Fruit fly (Drosophila melanogaster): ENCODE results near the gene CG31464.
A peak's percentile ranks its signal among the peaks of the same experiment; 100 is the strongest.

The CG31464 gene

DNA sequence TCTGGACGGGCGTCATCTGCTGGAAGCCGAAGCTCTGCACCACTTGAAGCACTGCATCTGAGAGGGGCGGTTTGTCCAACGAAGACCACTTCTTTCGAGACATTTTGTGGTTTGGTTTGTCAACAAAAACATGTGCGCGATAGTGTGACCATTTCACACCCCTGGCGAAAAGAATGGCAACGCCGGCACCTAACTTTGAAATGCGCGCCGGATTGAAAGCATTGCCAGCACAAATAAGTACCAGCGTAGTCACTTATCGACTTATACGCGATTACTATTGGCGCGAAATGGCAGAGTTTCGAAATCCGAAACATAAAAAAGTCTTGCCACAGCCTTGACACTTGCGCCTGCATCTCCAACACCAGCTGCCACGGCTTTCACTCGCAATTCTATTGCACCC is 21.3 kb upstream of the CG31464 start, which contains the start of gene CG9630 (continued):
- TF ChIP-seq CG10654 (GFP tag; optimal IDR thresholded peaks at IDR 0.05) (no peak), Lpt (GFP tag; optimal IDR thresholded peaks at IDR 0.05) (no peak), Awh (GFP tag; IDR thresholded peaks at IDR 0.05) (no peak), cato (GFP tag; optimal IDR thresholded peaks at IDR 0.05; ENCODE audit: borderline replicate concordance) (no peak), ab (GFP tag; optimal IDR thresholded peaks at IDR 0.05) (no peak), CG13894 (tag; optimal IDR thresholded peaks at IDR 0.05) (no peak), CG42726 (GFP tag; IDR thresholded peaks at IDR 0.05; ENCODE audit: partially characterized antibody) (no peak), Kr (GFP tag; optimal IDR thresholded peaks at IDR 0.05) (no peak), mld (GFP tag; IDR thresholded peaks at IDR 0.05; ENCODE audit: partially characterized antibody) (0 out of 3 replicates have a peak, but pooled peaks have one; percentile 37), Side (GFP tag; optimal IDR thresholded peaks at IDR 0.05) (no peak), sc (optimal IDR thresholded peaks at IDR 0.05) (no peak), sc (GFP tag; optimal IDR thresholded peaks at IDR 0.05) (no peak), inv (GFP tag; IDR thresholded peaks at IDR 0.05; ENCODE audit: partially characterized antibody) (peak; percentile 43; the same call in 1 of the 2 replicates), CG15073 (GFP tag; optimal IDR thresholded peaks at IDR 0.05) (no peak), CG16863 (GFP tag; optimal IDR thresholded peaks at IDR 0.05) (no peak), D19B (GFP tag; optimal IDR thresholded peaks at IDR 0.05) (no peak)

DNA sequence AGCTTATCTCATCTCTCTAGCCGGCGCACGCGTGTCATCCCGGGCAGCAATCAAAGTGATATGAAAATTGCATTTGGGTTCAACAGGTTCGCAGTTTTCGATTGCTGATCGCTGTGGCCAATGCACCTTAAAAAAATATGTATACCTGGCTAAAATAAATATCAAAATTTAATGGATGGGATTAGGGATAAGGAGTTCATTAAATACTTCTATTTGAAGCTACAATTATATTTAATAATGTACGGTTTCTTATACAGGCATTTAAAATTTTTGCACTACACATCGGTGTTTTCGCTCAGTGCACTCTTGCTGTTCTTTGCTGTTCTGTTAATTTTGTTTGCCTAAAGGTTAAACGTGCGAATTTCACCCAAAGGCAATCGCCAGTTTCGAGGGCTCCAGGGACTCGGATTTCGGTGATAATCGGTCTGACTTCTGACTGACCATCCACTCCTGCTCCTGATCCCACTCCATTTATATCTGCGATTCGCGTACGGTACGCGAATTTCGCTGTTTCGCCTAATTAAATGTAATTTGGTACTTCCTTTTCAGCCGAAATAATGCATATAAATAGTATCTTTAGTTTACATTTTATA is 18.4 kb upstream of the CG31464 start:
- no peak for TF ChIP-seq CG9797 (GFP tag; optimal IDR thresholded peaks at IDR 0.05)
- peak; percentile 27 for TF ChIP-seq Ets65A (GFP tag)
- TF ChIP-seq CG9437 (GFP tag; optimal IDR thresholded peaks at IDR 0.05) = no peak

dm6 chr3R:8275031-8275430 is 16.0 kb upstream of the CG31464 start:
- no peak for TF ChIP-seq CG5245 (GFP tag; optimal IDR thresholded peaks at IDR 0.05)
- TF ChIP-seq abd-A (tag; optimal IDR thresholded peaks at IDR 0.05) = no peak
- TF ChIP-seq ems (GFP tag; optimal IDR thresholded peaks at IDR 0.05) = no peak
- no peak for TF ChIP-seq CG16813 (GFP tag; IDR thresholded peaks at IDR 0.05; ENCODE audit: partially characterized antibody)
- no peak for TF ChIP-seq Jarid2 (GFP tag; optimal IDR thresholded peaks at IDR 0.05)
- TF ChIP-seq tin (GFP tag; optimal IDR thresholded peaks at IDR 0.05) = no peak
- TF ChIP-seq CG3847 (GFP tag; IDR thresholded peaks at IDR 0.05) = no peak
- TF ChIP-seq CG43689 (GFP tag; IDR thresholded peaks at IDR 0.05) = no peak
- no peak for TF ChIP-seq nerfin-1 (tag; optimal IDR thresholded peaks at IDR 0.05)
- no peak for TF ChIP-seq gce (GFP tag; IDR thresholded peaks at IDR 0.05)
- no peak for TF ChIP-seq CG4424 (GFP tag; optimal IDR thresholded peaks at IDR 0.05)
- TF ChIP-seq BEAF-32 (GFP tag; optimal IDR thresholded peaks at IDR 0.05) = no peak
- TF ChIP-seq slou (GFP tag; optimal IDR thresholded peaks at IDR 0.05) = no peak
- TF ChIP-seq CG34224 (GFP tag; IDR thresholded peaks at IDR 0.05; ENCODE audit: partially characterized antibody) = no peak
- TF ChIP-seq btn (GFP tag; optimal IDR thresholded peaks at IDR 0.05) = no peak
- no peak for TF ChIP-seq CG3726 (GFP tag; IDR thresholded peaks at IDR 0.05)
- no peak for TF ChIP-seq pros (GFP tag; optimal IDR thresholded peaks at IDR 0.05)
- no peak for TF ChIP-seq MTF-1 (GFP tag; optimal IDR thresholded peaks at IDR 0.05; ENCODE audit: borderline replicate concordance)
- no peak for TF ChIP-seq Asciz (GFP tag; optimal IDR thresholded peaks at IDR 0.05)
- TF ChIP-seq Mad (GFP tag; optimal IDR thresholded peaks at IDR 0.05) = no peak
- peak in 1 of 2 experiments; percentile 10 for TF ChIP-seq tll (GFP tag; optimal IDR thresholded peaks at IDR 0.05)
- no peak for TF ChIP-seq so (GFP tag; IDR thresholded peaks at IDR 0.05)
- no peak for TF ChIP-seq Dfd (GFP tag; optimal IDR thresholded peaks at IDR 0.05)
- peak; percentile 77 for TF ChIP-seq twi (tag; optimal IDR thresholded peaks at IDR 0.05)
- TF ChIP-seq prd (optimal IDR thresholded peaks at IDR 0.05) = no peak
- TF ChIP-seq prd (GFP tag; IDR thresholded peaks at IDR 0.05) = peak; percentile 72; the same call in 2 of the 3 replicates
- no peak for TF ChIP-seq unpg (GFP tag; optimal IDR thresholded peaks at IDR 0.05)
- no peak for TF ChIP-seq NK7.1 (GFP tag; optimal IDR thresholded peaks at IDR 0.05)
- TF ChIP-seq CG10462 (GFP tag; optimal IDR thresholded peaks at IDR 0.05) = no peak
- TF ChIP-seq Sry-β (GFP tag; optimal IDR thresholded peaks at IDR 0.05) = no peak
